Worm (Caenorhabditis elegans): Measurements from ENCODE around the gene Y54F10AR.1.

DNA sequence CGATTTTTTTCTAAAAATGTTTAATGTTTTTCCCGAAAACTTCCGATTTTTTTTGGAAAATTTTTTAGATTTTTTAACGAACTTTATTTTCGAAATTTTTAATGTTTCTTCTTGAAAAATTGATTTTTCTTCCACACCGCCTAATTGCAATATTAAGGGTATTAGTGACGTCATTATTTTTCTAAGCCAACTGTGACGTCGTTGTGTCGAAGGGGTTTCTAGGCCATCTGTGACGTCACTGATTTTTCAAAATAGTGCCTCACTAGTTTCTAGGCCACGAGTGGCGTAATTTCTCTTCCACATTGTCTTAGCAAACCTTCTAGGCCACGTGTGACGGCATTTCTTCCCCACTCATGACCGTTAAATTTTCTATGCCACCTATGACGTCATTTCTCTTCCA is 23.5 kb downstream of the Y54F10AR.1 start:
- TF ChIP-seq aly-2 (tag; optimal IDR thresholded peaks at IDR 0.05) (no peak), nhr-237 (tag; optimal IDR thresholded peaks at IDR 0.05) (no peak), nhr-25 (tag; optimal IDR thresholded peaks at IDR 0.05) (no peak)
